Worm (Caenorhabditis elegans) whole organism, L3 larva: ENCODE data around the gene K10C2.14.

Source experiments
- R02D3.7 ChIP-seq: fragments of 150-350 bp; optimal IDR thresholded peaks from 2 replicates; lab custom pipeline; 2014; ENCODE audit warnings: missing biosample characterization, missing genetic modification characterization
- aly-2 ChIP-seq: fragments of 150-350 bp; optimal IDR thresholded peaks from 2 replicates; lab custom pipeline; 2014; ENCODE audit warnings: missing biosample characterization, missing genetic modification characterization
- ama-1 ChIP-seq: fragments of 150-350 bp; optimal IDR thresholded peaks from 2 replicates; lab custom pipeline; 2018
- ceh-16 ChIP-seq: sonication (generic microtip); optimal IDR thresholded peaks from 2 replicates; lab custom pipeline; 2017; ENCODE audit warnings: missing biosample characterization, missing genetic modification characterization
- ceh-28 ChIP-seq: fragments of 150-350 bp; optimal IDR thresholded peaks from 2 replicates; lab custom pipeline; 2014; ENCODE audit warnings: missing biosample characterization, missing genetic modification reagents, missing genetic modification characterization
- ceh-82 ChIP-seq: fragments of 150-350 bp; optimal IDR thresholded peaks from 2 replicates; lab custom pipeline; 2014; ENCODE audit warnings: missing biosample characterization, missing genetic modification characterization
- ceh-9 ChIP-seq: sonication (generic microtip); optimal IDR thresholded peaks from 2 replicates; lab custom pipeline; 2018; ENCODE audit warnings: missing biosample characterization, missing genetic modification characterization
- daf-12 ChIP-seq: fragments of 150-350 bp; optimal IDR thresholded peaks from 2 replicates; lab custom pipeline; 2014; ENCODE audit warnings: missing biosample characterization, missing genetic modification reagents, missing genetic modification characterization
- egl-27 ChIP-seq: sonication (generic microtip); optimal IDR thresholded peaks from 4 replicates; lab custom pipeline; 2017; ENCODE audit warnings: missing biosample characterization, missing genetic modification reagents, missing genetic modification characterization
- egl-5 ChIP-seq: fragments of 150-350 bp; optimal IDR thresholded peaks from 2 replicates; lab custom pipeline; 2017; ENCODE audit warnings: missing biosample characterization, missing genetic modification reagents, missing genetic modification characterization, inconsistent platforms
- elt-1 ChIP-seq: fragments of 150-350 bp; optimal IDR thresholded peaks from 2 replicates; lab custom pipeline; 2014; ENCODE audit warnings: missing biosample characterization, missing genetic modification characterization
- elt-2 ChIP-seq: sonication (generic microtip); optimal IDR thresholded peaks from 2 replicates; lab custom pipeline; 2016; ENCODE audit warnings: missing genetic modification reagents, mild to moderate bottlenecking, missing genetic modification characterization, missing compliant biosample characterization
- elt-3 ChIP-seq, 3 experiments: fragments of 150-350 bp in 1 of 3; sonication (generic microtip) in 2 of 3; optimal IDR thresholded peaks; 2 replicates in 2 of 3; 4 replicates in 1 of 3; lab custom pipeline; 2014 to 2017; ENCODE audit warnings: missing biosample characterization in 3 of 3, missing genetic modification characterization in 3 of 3
- fkh-10 ChIP-seq: sonication (generic microtip); optimal IDR thresholded peaks from 2 replicates; lab custom pipeline; 2017; ENCODE audit warnings: missing biosample characterization, missing genetic modification reagents, missing genetic modification characterization
- fkh-2 ChIP-seq: fragments of 150-350 bp; optimal IDR thresholded peaks from 2 replicates; lab custom pipeline; 2014; ENCODE audit warnings: missing biosample characterization, missing genetic modification reagents, missing genetic modification characterization
- fos-1 ChIP-seq: fragments of 150-350 bp; optimal IDR thresholded peaks from 2 replicates; lab custom pipeline; 2014; ENCODE audit warnings: missing biosample characterization, missing genetic modification characterization
- hmg-11 ChIP-seq: sonication (generic microtip); optimal IDR thresholded peaks from 2 replicates; lab custom pipeline; 2016; ENCODE audit warnings: missing genetic modification characterization, missing compliant biosample characterization
- jun-1 ChIP-seq: fragments of 150-350 bp; optimal IDR thresholded peaks from 2 replicates; lab custom pipeline; 2014; ENCODE audit warnings: missing biosample characterization, missing genetic modification reagents, missing genetic modification characterization
- lin-15B ChIP-seq: fragments of 150-350 bp; optimal IDR thresholded peaks from 2 replicates; lab custom pipeline; 2014; ENCODE audit warnings: missing biosample characterization, missing genetic modification characterization
- lin-39 ChIP-seq: fragments of 150-350 bp; optimal IDR thresholded peaks from 2 replicates; lab custom pipeline; 2018; ENCODE audit warnings: missing biosample characterization, missing genetic modification reagents, missing genetic modification characterization
- lsy-12 ChIP-seq: sonication (generic microtip); optimal IDR thresholded peaks from 2 replicates; lab custom pipeline; 2016; ENCODE audit warnings: mild to moderate bottlenecking, missing genetic modification characterization, missing compliant biosample characterization
- mdl-1 ChIP-seq: fragments of 150-350 bp; optimal IDR thresholded peaks from 2 replicates; lab custom pipeline; 2014; ENCODE audit warnings: missing biosample characterization, missing genetic modification characterization
- mml-1 ChIP-seq: fragments of 150-350 bp; sonication (generic microtip); optimal IDR thresholded peaks from 3 replicates; lab custom pipeline; 2014; ENCODE audit warnings: missing biosample characterization, missing genetic modification characterization
- nfya-1 ChIP-seq: sonication (generic microtip); optimal IDR thresholded peaks from 2 replicates; lab custom pipeline; 2017; ENCODE audit warnings: missing genetic modification characterization, mild to moderate bottlenecking, missing compliant biosample characterization, antibody characterized with exemption, moderate library complexity; ENCODE audit not compliant: insufficient read depth
- nhr-11 ChIP-seq: fragments of 150-350 bp; optimal IDR thresholded peaks from 2 replicates; lab custom pipeline; 2014; ENCODE audit warnings: missing biosample characterization, missing genetic modification characterization
- nhr-23 ChIP-seq: fragments of 150-350 bp; optimal IDR thresholded peaks from 2 replicates; lab custom pipeline; 2014; ENCODE audit warnings: missing biosample characterization, missing genetic modification reagents, missing genetic modification characterization
- nhr-237 ChIP-seq: fragments of 150-350 bp; optimal IDR thresholded peaks from 2 replicates; lab custom pipeline; 2014; ENCODE audit warnings: missing biosample characterization, missing genetic modification characterization
- nhr-25 ChIP-seq: sonication (generic microtip); optimal IDR thresholded peaks from 2 replicates; lab custom pipeline; 2017; ENCODE audit warnings: missing biosample characterization, missing genetic modification characterization
- nhr-28 ChIP-seq: fragments of 150-350 bp; optimal IDR thresholded peaks from 2 replicates; lab custom pipeline; 2014; ENCODE audit warnings: missing biosample characterization, missing genetic modification characterization
- nhr-43 ChIP-seq: sonication (generic microtip); optimal IDR thresholded peaks from 2 replicates; lab custom pipeline; 2016; ENCODE audit warnings: mild to moderate bottlenecking, missing genetic modification characterization, missing compliant biosample characterization; ENCODE audit not compliant: poor library complexity, severe bottlenecking
- nhr-67 ChIP-seq: fragments of 150-350 bp; optimal IDR thresholded peaks from 2 replicates; lab custom pipeline; 2014; ENCODE audit warnings: missing biosample characterization, missing genetic modification characterization
- nhr-76 ChIP-seq: fragments of 150-350 bp; sonication (generic microtip); optimal IDR thresholded peaks from 5 replicates; lab custom pipeline; 2014; ENCODE audit warnings: missing biosample characterization, missing genetic modification characterization
- nhr-77 ChIP-seq: fragments of 150-350 bp; optimal IDR thresholded peaks from 2 replicates; lab custom pipeline; 2014; ENCODE audit warnings: missing biosample characterization, missing genetic modification characterization
- pha-4 ChIP-seq: fragments of 150-350 bp; optimal IDR thresholded peaks from 2 replicates; lab custom pipeline; 2014; ENCODE audit warnings: missing biosample characterization, missing genetic modification reagents, missing genetic modification characterization
- pqm-1 ChIP-seq: fragments of 150-350 bp; optimal IDR thresholded peaks from 2 replicates; lab custom pipeline; 2017; ENCODE audit warnings: missing biosample characterization, missing genetic modification characterization, inconsistent platforms
- sea-2 ChIP-seq: fragments of 150-350 bp; sonication (generic microtip); optimal IDR thresholded peaks from 4 replicates; lab custom pipeline; 2014; ENCODE audit warnings: missing biosample characterization, missing genetic modification reagents, missing genetic modification characterization
- skn-1 ChIP-seq: fragments of 150-350 bp; optimal IDR thresholded peaks from 2 replicates; lab custom pipeline; 2014; ENCODE audit warnings: missing biosample characterization, missing genetic modification characterization
- snpc-4 ChIP-seq: fragments of 150-350 bp; optimal IDR thresholded peaks from 2 replicates; lab custom pipeline; 2014; ENCODE audit warnings: missing biosample characterization, missing genetic modification characterization
- tbx-2 ChIP-seq: sonication (generic microtip); optimal IDR thresholded peaks from 2 replicates; lab custom pipeline; 2016; ENCODE audit warnings: mild to moderate bottlenecking, missing genetic modification characterization, missing compliant biosample characterization
- unc-39 ChIP-seq: sonication (generic microtip); optimal IDR thresholded peaks from 4 replicates; lab custom pipeline; 2017; ENCODE audit warnings: missing biosample characterization, missing genetic modification characterization
- unc-62 ChIP-seq: fragments of 150-350 bp; sonication (generic microtip); optimal IDR thresholded peaks from 4 replicates; lab custom pipeline; 2014; ENCODE audit warnings: missing biosample characterization, missing genetic modification reagents, missing genetic modification characterization
- ztf-11 ChIP-seq: fragments of 150-350 bp; optimal IDR thresholded peaks from 2 replicates; lab custom pipeline; 2014; ENCODE audit warnings: missing biosample characterization, missing genetic modification characterization
- ztf-4 ChIP-seq: fragments of 150-350 bp; optimal IDR thresholded peaks from 2 replicates; lab custom pipeline; 2014; ENCODE audit warnings: missing biosample characterization, missing genetic modification characterization

The K10C2.14 gene

ce11 chrX:6456567-6456966, 16.2 kb upstream of the K10C2.14 start, which contains the start of gene pept-1:
pept-1 (plus strand) TSS chrX:6456872.
- TF ChIP-seq pha-4 (tag; lab: Kevin White, UChicago): peak; percentile 16
- no peak for TF ChIP-seq nhr-28 (tag; lab: Kevin White, UChicago)
- no peak for TF ChIP-seq mdl-1 (tag; lab: Kevin White, UChicago)
- TF ChIP-seq skn-1 (tag; lab: Kevin White, UChicago): peak; percentile 32
- TF ChIP-seq ztf-4 (tag; lab: Kevin White, UChicago): no peak
- no peak for TF ChIP-seq egl-5 (tag; lab: Kevin White, UChicago)
- TF ChIP-seq nfya-1 (tag; lab: Kevin White, UChicago): no peak
- peak; percentile 98 for TF ChIP-seq elt-2 (tag; lab: Kevin White, UChicago)
- no peak for TF ChIP-seq nhr-237 (tag; lab: Kevin White, UChicago)
- TF ChIP-seq mml-1 (tag; lab: Kevin White, UChicago): no peak
- TF ChIP-seq nhr-67 (tag; lab: Kevin White, UChicago): no peak
- peak; percentile 94 for TF ChIP-seq pqm-1 (tag; lab: Kevin White, UChicago)

ce11 chrX:6455157-6455556, 14.8 kb upstream of the K10C2.14 start, which contains the start of gene nas-33:
nas-33 (minus strand) TSS chrX:6455257.
- TF ChIP-seq egl-27 (tag; lab: Kevin White, UChicago) (no peak), egl-5 (tag; lab: Kevin White, UChicago) (no peak), hmg-11 (tag; lab: Kevin White, UChicago) (no peak), nhr-25 (tag; lab: Kevin White, UChicago) (no peak)

ce11 chrX:6450839-6451491, 10.6 kb upstream of the K10C2.14 start, which contains the start of the genes grl-6 and K10C2.6:
grl-6 (minus strand) TSS chrX:6450939.
K10C2.6 (plus strand) TSS chrX:6451441.
- TF ChIP-seq ceh-82 (tag; lab: Kevin White, UChicago): no peak
- TF ChIP-seq lsy-12: no peak
- no peak for TF ChIP-seq lin-15B (tag; lab: Kevin White, UChicago)
- TF ChIP-seq nhr-28 (tag; lab: Kevin White, UChicago): no peak
- TF ChIP-seq elt-1: no peak
- TF ChIP-seq ztf-4 (tag; lab: Kevin White, UChicago): no peak
- no peak for TF ChIP-seq mml-1 (tag; lab: Kevin White, UChicago)
- TF ChIP-seq lin-39 (tag; lab: Kevin White, UChicago): no peak
- no peak for TF ChIP-seq unc-39 (tag; lab: Kevin White, UChicago)
- TF ChIP-seq nhr-67 (tag; lab: Kevin White, UChicago): no peak
- TF ChIP-seq fkh-2: no peak
- no peak for TF ChIP-seq tbx-2 (tag; lab: Kevin White, UChicago)
- no peak for TF ChIP-seq ceh-9 (tag; lab: Kevin White, UChicago)

DNA sequence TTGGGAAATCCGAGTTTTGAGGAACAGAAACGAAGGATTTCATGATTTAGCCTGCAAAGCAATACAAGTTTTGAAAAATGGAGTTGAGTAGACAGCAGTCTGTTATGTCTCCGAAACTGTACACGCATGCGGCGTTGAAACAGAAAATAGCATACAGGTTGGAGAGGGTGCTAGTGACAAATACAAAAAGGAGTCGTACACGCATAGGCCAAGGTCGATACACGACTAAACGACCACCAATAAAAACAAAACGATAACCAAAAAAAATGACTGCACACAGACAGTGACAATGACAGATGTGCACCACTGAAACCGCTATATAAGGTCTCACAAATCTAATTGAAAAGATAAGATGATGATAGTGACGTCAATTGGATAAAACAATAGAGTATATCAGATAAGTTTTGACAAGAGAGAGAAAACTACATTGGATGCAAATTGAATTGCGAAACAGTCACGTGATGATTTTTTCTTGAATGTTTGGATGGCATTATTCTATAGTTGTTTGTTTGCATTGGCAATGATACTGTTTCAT, 8.6 kb upstream of the K10C2.14 start, which contains the start of gene fah-1:
fah-1 (minus strand) TSS at position 51 of the 535 bp plus-strand sequence.
- no peak for TF ChIP-seq fos-1 (tag; lab: Kevin White, UChicago)
- TF ChIP-seq nhr-23 (tag; lab: Kevin White, UChicago): peak; percentile 67
- TF ChIP-seq daf-12 (tag; lab: Kevin White, UChicago): no peak
- TF ChIP-seq R02D3.7: no peak
- TF ChIP-seq egl-27 (tag; lab: Kevin White, UChicago): no peak
- TF ChIP-seq nfya-1 (tag; lab: Kevin White, UChicago): no peak
- no peak for TF ChIP-seq ztf-4 (tag; lab: Kevin White, UChicago)
- no peak for TF ChIP-seq ceh-82 (tag; lab: Kevin White, UChicago)
- TF ChIP-seq elt-2 (tag; lab: Kevin White, UChicago): peak; percentile 79
- no peak for TF ChIP-seq tbx-2 (tag; lab: Kevin White, UChicago)
- TF ChIP-seq ama-1: no peak
- TF ChIP-seq hmg-11 (tag; lab: Kevin White, UChicago): no peak
- no peak for TF ChIP-seq fkh-10 (GFP tag; lab: Kevin White, UChicago)
- TF ChIP-seq lin-15B (tag; lab: Kevin White, UChicago): no peak
- no peak for TF ChIP-seq sea-2
- TF ChIP-seq fkh-2: no peak
- no peak for TF ChIP-seq snpc-4 (tag; lab: Kevin White, UChicago)
- no peak for TF ChIP-seq lsy-12
- TF ChIP-seq nhr-28 (tag; lab: Kevin White, UChicago): no peak
- no peak for TF ChIP-seq nhr-76 (tag; lab: Kevin White, UChicago)
- no peak for TF ChIP-seq nhr-11 (tag; lab: Kevin White, UChicago)
- no peak for TF ChIP-seq ceh-16
- no peak for TF ChIP-seq nhr-77
- no peak for TF ChIP-seq aly-2 (tag; lab: Kevin White, UChicago)
- peak; percentile 55 for TF ChIP-seq jun-1
- TF ChIP-seq pqm-1 (tag; lab: Kevin White, UChicago): no peak
- peak in 2 of 3 experiments; percentile 61 to 89 for TF ChIP-seq elt-3 (tag; optimal IDR thresholded peaks at IDR 0.05; lab: Kevin White, UChicago)
- TF ChIP-seq nhr-67 (tag; lab: Kevin White, UChicago): no peak
- TF ChIP-seq ztf-11: no peak
- TF ChIP-seq ceh-9 (tag; lab: Kevin White, UChicago): no peak
- TF ChIP-seq ceh-28: peak; percentile 71
- no peak for TF ChIP-seq egl-5 (tag; lab: Kevin White, UChicago)
- TF ChIP-seq nhr-43 (tag; lab: Kevin White, UChicago): peak; percentile 64
- peak; percentile 34 for TF ChIP-seq unc-62 (GFP tag; lab: Kevin White, UChicago)
